Fruit fly (Drosophila melanogaster): ENCODE results near the gene 140up.

The 140up gene

DNA sequence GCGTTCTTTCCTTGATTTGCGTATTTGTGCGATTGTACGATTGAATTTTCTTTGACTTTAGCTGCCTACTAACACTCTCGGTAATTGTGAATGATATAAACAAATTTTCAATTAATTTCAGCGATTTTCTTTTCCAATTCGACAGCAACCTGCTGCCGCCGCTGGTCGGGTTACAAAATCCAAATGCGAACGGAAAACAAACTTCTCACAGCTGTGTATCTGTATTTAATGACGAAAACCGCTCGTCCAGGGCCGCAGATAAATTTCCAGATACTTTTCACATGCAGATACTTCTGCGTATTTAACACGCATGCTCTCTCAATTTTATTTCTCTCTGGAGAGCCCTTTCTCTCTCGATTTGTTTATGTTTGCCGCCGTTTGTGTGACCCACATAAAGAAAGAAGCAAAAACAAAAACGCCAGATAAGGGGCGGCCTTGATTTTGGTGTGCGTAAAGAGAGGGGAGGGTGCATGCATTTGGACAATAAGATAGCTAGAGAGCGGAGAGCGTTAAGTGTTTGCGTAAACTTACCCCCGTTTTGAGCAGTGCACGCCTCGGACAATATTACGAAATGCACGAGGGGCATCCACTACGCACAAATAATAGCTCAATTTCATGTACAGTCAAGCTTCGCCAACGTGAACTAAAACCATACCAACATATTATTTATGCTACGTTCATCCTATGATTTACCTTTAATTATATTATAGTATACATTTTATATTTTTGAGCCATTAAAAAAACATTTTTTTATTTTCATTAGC is 17.0 kb downstream of the 140up start, which contains the start of gene CG12402 (continued):
- TF ChIP-seq CG1647 (GFP tag; optimal IDR thresholded peaks at IDR 0.05) (peak; percentile 64), CG17361 (GFP tag; IDR thresholded peaks at IDR 0.05) (peak; percentile 89), CG6813 (GFP tag; optimal IDR thresholded peaks at IDR 0.05) (peak; percentile 86), gro (GFP tag; optimal IDR thresholded peaks at IDR 0.05) (peak; percentile 24), dimm (GFP tag; IDR thresholded peaks at IDR 0.05) (peak; percentile 51; the same call in 1 of the 2 replicates), peb (GFP tag; IDR thresholded peaks at IDR 0.05) (peak; percentile 60), CG7556 (GFP tag; optimal IDR thresholded peaks at IDR 0.05) (peak; percentile 83), wdn (GFP tag; IDR thresholded peaks at IDR 0.05) (peak; percentile 57; the same call in 1 of the 2 replicates), Vsx1 (GFP tag; optimal IDR thresholded peaks at IDR 0.05) (peak; percentile 75), run (tag; optimal IDR thresholded peaks at IDR 0.05) (peak; percentile 76), Neu2 (GFP tag; optimal IDR thresholded peaks at IDR 0.05; ENCODE audit: borderline replicate concordance) (no peak), CHES-1-like (GFP tag; optimal IDR thresholded peaks at IDR 0.05) (peak; percentile 43), row (GFP tag; IDR thresholded peaks at IDR 0.05) (peak; percentile 94), Atf-2 (GFP tag; optimal IDR thresholded peaks at IDR 0.05) (peak; percentile 36), CG13624 (GFP tag; optimal IDR thresholded peaks at IDR 0.05) (peak; percentile 10), shn (GFP tag; optimal IDR thresholded peaks at IDR 0.05) (peak; percentile 56), CTCF (GFP tag; optimal IDR thresholded peaks at IDR 0.05) (peak; percentile 32), corto (GFP tag; optimal IDR thresholded peaks at IDR 0.05) (no peak), nau (GFP tag; optimal IDR thresholded peaks at IDR 0.05) (peak; percentile 76), twi (tag; optimal IDR thresholded peaks at IDR 0.05) (peak; percentile 16), CG2875 (GFP tag; optimal IDR thresholded peaks at IDR 0.05) (peak; percentile 84), cg (GFP tag; optimal IDR thresholded peaks at IDR 0.05) (peak; percentile 84), CG15601 (tag; optimal IDR thresholded peaks at IDR 0.05) (peak; percentile 58), Asciz (GFP tag; optimal IDR thresholded peaks at IDR 0.05) (peak; percentile 88), jing (GFP tag; optimal IDR thresholded peaks at IDR 0.05) (peak; percentile 56), pros (GFP tag; optimal IDR thresholded peaks at IDR 0.05) (peak; percentile 96), toy (GFP tag; IDR thresholded peaks at IDR 0.05) (0 out of 2 replicates have a peak, but pooled peaks have one; percentile 11), insv (GFP tag; optimal IDR thresholded peaks at IDR 0.05) (peak in 1 of 2 experiments; percentile 40), Ets97D (GFP tag; optimal IDR thresholded peaks at IDR 0.05) (no peak), her (GFP tag; optimal IDR thresholded peaks at IDR 0.05) (peak; percentile 72), CG18262 (tag; optimal IDR thresholded peaks at IDR 0.05) (peak; percentile 85), CG2712 (tag; optimal IDR thresholded peaks at IDR 0.05) (peak; percentile 91), z (GFP tag; IDR thresholded peaks at IDR 0.05) (peak; percentile 62; the same call in 2 of the 3 replicates), pfk (GFP tag; optimal IDR thresholded peaks at IDR 0.05) (no peak), ssp (GFP tag; IDR thresholded peaks at IDR 0.05) (peak; percentile 69), CG14014 (GFP tag; IDR thresholded peaks at IDR 0.05) (peak; percentile 84), CG3281 (GFP tag; optimal IDR thresholded peaks at IDR 0.05) (peak; percentile 72), NFAT (GFP tag; IDR thresholded peaks at IDR 0.05) (peak; percentile 64), CG4820 (GFP tag; optimal IDR thresholded peaks at IDR 0.05) (peak; percentile 77), CG16779 (GFP tag; IDR thresholded peaks at IDR 0.05) (0 out of 2 replicates have a peak, but pooled peaks have one; percentile 30), Scr (GFP tag; IDR thresholded peaks at IDR 0.05; ENCODE audit: partially characterized antibody) (peak; percentile 46; the same call in 1 of the 2 replicates), Hand (GFP tag; optimal IDR thresholded peaks at IDR 0.05) (peak; percentile 29), CG18764 (GFP tag; optimal IDR thresholded peaks at IDR 0.05) (peak; percentile 79), gce (GFP tag; IDR thresholded peaks at IDR 0.05) (peak; percentile 84), CG6272 (GFP tag; IDR thresholded peaks at IDR 0.05) (peak; percentile 72), CG8765 (GFP tag; IDR thresholded peaks at IDR 0.05) (peak; percentile 29; the same call in 1 of the 2 replicates), jumu (GFP tag; optimal IDR thresholded peaks at IDR 0.05) (peak; percentile 52), Ssrp (tag; optimal IDR thresholded peaks at IDR 0.05) (peak; percentile 81), Lhr (GFP tag; optimal IDR thresholded peaks at IDR 0.05) (peak; percentile 47)

Data from whole organism, embryonic.